Fruit fly (Drosophila melanogaster): ENCODE data around the gene Marcal1.

Marcal1 gene

DNA sequence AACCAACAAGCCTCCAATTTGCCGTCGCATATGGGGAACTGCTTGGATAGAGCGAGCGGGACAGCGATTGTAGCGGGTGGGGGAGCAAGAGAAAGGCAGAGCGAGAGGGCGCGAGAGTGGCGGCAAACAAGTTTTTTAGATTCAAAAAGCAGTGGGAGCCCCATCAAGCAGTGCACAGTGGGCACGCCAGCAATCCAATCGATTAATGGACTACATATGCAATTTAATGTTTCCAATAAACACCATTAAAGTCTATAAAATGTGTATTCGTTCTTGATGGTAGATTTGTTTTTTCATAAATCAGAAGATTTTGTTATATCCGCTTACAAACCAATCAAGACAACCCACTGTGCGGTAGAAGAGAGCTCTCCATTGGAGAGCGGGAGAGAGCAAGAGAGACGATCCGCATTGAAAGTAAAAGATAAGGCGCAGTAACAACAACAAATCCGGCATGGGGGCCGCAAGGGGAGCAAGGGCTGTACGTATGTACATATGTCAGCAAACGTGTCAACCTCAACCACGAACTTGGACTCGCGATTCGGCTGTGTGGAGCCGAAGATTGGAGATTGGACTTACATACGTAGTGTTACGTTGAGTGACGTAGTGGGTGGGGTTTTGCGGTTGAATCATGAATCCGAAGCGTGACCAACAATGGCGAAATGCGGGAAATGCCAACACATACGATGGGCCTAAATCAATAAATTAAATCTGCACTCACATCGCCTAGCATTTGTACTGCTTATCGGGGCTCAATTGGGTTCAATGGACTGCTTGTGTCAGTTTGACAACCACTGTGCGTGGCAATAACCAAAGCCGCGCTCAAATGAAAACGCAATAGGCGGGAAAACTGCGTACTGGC, 42.3 kb downstream of the Marcal1 start:
- TF ChIP-seq kay (GFP tag; ENCODE audit: borderline replicate concordance) (peak; percentile 47), CG5204 (GFP tag; optimal IDR thresholded peaks at IDR 0.05) (no peak), CG33017 (tag; optimal IDR thresholded peaks at IDR 0.05) (peak; percentile 93), CG7101 (tag; optimal IDR thresholded peaks at IDR 0.05) (peak; percentile 95), cic (GFP tag; optimal IDR thresholded peaks at IDR 0.05) (peak; percentile 95), CG1620 (GFP tag; optimal IDR thresholded peaks at IDR 0.05) (peak; percentile 92), bab1 (GFP tag; optimal IDR thresholded peaks at IDR 0.05) (peak; percentile 92), toe (GFP tag; optimal IDR thresholded peaks at IDR 0.05) (peak; percentile 51), Mnt (GFP tag; optimal IDR thresholded peaks at IDR 0.05) (peak; percentile 79), CG12768 (GFP tag; optimal IDR thresholded peaks at IDR 0.05) (peak; percentile 93), pad (GFP tag; optimal IDR thresholded peaks at IDR 0.05) (peak; percentile 95), CG11617 (GFP tag; optimal IDR thresholded peaks at IDR 0.05) (peak; percentile 94), tj (GFP tag; optimal IDR thresholded peaks at IDR 0.05) (peak; percentile 81), Crg-1 (GFP tag; optimal IDR thresholded peaks at IDR 0.05) (peak; percentile 79), Hr96 (GFP tag; optimal IDR thresholded peaks at IDR 0.05) (peak; percentile 96), CG7045 (GFP tag; optimal IDR thresholded peaks at IDR 0.05) (peak; percentile 94), CG14711 (tag; optimal IDR thresholded peaks at IDR 0.05) (peak; percentile 91), ovo (GFP tag; optimal IDR thresholded peaks at IDR 0.05) (peak; percentile 84), Clk (GFP tag; optimal IDR thresholded peaks at IDR 0.05) (peak; percentile 90), cnc (optimal IDR thresholded peaks at IDR 0.05) (no peak)

DNA sequence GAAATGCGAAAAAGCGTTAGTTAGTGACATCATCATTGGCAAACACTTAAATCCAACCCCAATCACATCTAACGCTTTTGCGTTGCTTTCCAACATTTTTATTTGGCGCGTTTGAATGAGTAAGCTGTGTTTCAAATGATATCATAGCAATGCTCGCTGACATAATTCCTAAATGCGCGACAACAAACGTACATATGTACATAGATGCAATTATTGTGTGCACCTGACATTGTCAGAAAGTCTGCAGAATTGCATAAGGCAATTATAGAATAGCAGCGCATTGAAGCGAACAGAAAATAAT, 42.9 kb downstream of the Marcal1 start:
- TF ChIP-seq CG7101 (tag; optimal IDR thresholded peaks at IDR 0.05) = no peak
- no peak for TF ChIP-seq cnc (optimal IDR thresholded peaks at IDR 0.05)
- no peak for TF ChIP-seq ovo (GFP tag; optimal IDR thresholded peaks at IDR 0.05)
- no peak for TF ChIP-seq toe (GFP tag; optimal IDR thresholded peaks at IDR 0.05)
- no peak for TF ChIP-seq kay (GFP tag; ENCODE audit: borderline replicate concordance)
- TF ChIP-seq bab1 (GFP tag; optimal IDR thresholded peaks at IDR 0.05) = no peak
- no peak for TF ChIP-seq tj (GFP tag; optimal IDR thresholded peaks at IDR 0.05)
- TF ChIP-seq pad (GFP tag; optimal IDR thresholded peaks at IDR 0.05) = no peak
- TF ChIP-seq CG5204 (GFP tag; optimal IDR thresholded peaks at IDR 0.05) = no peak
- TF ChIP-seq Mnt (GFP tag; optimal IDR thresholded peaks at IDR 0.05) = no peak
- no peak for TF ChIP-seq Crg-1 (GFP tag; optimal IDR thresholded peaks at IDR 0.05)
- no peak for TF ChIP-seq CG14711 (tag; optimal IDR thresholded peaks at IDR 0.05)

DNA sequence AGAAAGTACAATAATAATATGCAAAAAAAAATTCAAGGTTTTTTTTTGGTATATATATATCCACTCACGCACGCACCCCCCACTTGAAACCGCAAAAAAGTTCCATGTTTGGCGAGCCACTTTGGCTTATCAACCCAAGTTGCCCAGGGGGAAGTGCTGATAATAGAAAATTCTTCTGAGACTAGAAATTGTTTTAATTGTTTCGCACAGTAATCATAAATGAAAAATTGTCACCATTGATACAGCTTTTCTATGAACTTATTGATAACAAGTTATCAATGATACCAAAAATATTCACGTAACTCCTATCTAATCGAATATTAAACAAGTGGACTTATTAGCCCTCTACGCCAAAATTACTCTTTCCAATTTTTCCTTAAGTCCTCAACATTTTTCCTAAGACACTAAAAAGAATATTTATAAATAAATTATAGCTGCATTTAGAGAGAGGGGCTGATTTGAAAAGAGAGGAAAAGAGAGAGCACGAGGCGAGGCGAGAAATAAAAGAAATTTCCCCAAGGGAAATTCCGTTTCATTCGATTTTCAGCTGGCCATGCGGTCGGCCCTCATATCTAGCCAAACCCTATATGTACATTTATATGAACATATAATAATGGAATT, 43.4 kb downstream of the Marcal1 start:
- TF ChIP-seq CG33017 (tag; optimal IDR thresholded peaks at IDR 0.05) (no peak), CG7045 (GFP tag; optimal IDR thresholded peaks at IDR 0.05) (no peak), ovo (GFP tag; optimal IDR thresholded peaks at IDR 0.05) (no peak), bab1 (GFP tag; optimal IDR thresholded peaks at IDR 0.05) (no peak), CG5204 (GFP tag; optimal IDR thresholded peaks at IDR 0.05) (no peak), Clk (GFP tag; optimal IDR thresholded peaks at IDR 0.05) (no peak), CG7101 (tag; optimal IDR thresholded peaks at IDR 0.05) (no peak), CG11617 (GFP tag; optimal IDR thresholded peaks at IDR 0.05) (no peak), kay (GFP tag; ENCODE audit: borderline replicate concordance) (peak; percentile 79), cic (GFP tag; optimal IDR thresholded peaks at IDR 0.05) (peak; percentile 8), pad (GFP tag; optimal IDR thresholded peaks at IDR 0.05) (no peak)

DNA sequence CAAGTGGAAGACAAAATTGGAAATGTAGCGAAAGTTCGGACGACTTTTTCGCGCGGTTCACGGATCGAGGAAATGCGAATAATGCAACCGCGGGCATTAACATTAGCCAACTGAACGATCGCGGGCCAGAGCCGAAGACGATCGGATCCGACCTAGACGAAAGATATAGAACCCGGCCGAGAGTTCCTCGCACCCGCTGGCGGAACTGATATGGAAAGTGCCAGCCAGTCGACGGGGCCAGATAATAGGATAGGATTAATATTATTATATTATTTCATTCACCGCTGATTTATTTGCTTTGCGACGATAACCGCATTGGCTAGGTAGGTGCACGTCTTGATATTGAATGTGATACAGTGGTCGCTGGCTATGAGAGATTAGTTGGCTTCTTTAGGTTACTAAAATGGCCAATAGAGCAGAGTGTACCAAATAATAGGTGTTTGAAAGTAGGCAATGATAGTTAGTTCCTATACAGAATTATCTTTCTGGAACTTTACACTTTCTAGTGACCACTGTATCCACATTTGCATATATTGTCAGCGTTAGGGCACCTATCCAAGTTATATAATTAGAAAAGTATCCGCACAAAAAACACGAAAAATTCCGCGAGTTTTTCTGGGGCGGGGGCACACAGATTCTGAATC, 44.2 kb downstream of the Marcal1 start:
- TF ChIP-seq Hr96 (GFP tag; optimal IDR thresholded peaks at IDR 0.05) = peak; percentile 86
- TF ChIP-seq toe (GFP tag; optimal IDR thresholded peaks at IDR 0.05) = peak; percentile 90
- TF ChIP-seq CG11617 (GFP tag; optimal IDR thresholded peaks at IDR 0.05) = peak; percentile 82
- peak; percentile 84 for TF ChIP-seq CG14711 (tag; optimal IDR thresholded peaks at IDR 0.05)
- TF ChIP-seq cic (GFP tag; optimal IDR thresholded peaks at IDR 0.05) = peak; percentile 73
- peak; percentile 93 for TF ChIP-seq CG12768 (GFP tag; optimal IDR thresholded peaks at IDR 0.05)
- peak; percentile 78 for TF ChIP-seq CG5204 (GFP tag; optimal IDR thresholded peaks at IDR 0.05)
- peak; percentile 42 for TF ChIP-seq Crg-1 (GFP tag; optimal IDR thresholded peaks at IDR 0.05)
- peak; percentile 90 for TF ChIP-seq Clk (GFP tag; optimal IDR thresholded peaks at IDR 0.05)
- no peak for TF ChIP-seq kay (GFP tag; ENCODE audit: borderline replicate concordance)
- TF ChIP-seq CG1620 (GFP tag; optimal IDR thresholded peaks at IDR 0.05) = peak; percentile 74
- peak; percentile 84 for TF ChIP-seq CG7045 (GFP tag; optimal IDR thresholded peaks at IDR 0.05)
- no peak for TF ChIP-seq tj (GFP tag; optimal IDR thresholded peaks at IDR 0.05)
- no peak for TF ChIP-seq ovo (GFP tag; optimal IDR thresholded peaks at IDR 0.05)
- peak; percentile 11 for TF ChIP-seq Mnt (GFP tag; optimal IDR thresholded peaks at IDR 0.05)
- TF ChIP-seq CG33017 (tag; optimal IDR thresholded peaks at IDR 0.05) = peak; percentile 92
- peak; percentile 66 for TF ChIP-seq pad (GFP tag; optimal IDR thresholded peaks at IDR 0.05)
- TF ChIP-seq CG7101 (tag; optimal IDR thresholded peaks at IDR 0.05) = peak; percentile 93
- TF ChIP-seq cnc (optimal IDR thresholded peaks at IDR 0.05) = no peak
- peak; percentile 85 for TF ChIP-seq bab1 (GFP tag; optimal IDR thresholded peaks at IDR 0.05)

DNA sequence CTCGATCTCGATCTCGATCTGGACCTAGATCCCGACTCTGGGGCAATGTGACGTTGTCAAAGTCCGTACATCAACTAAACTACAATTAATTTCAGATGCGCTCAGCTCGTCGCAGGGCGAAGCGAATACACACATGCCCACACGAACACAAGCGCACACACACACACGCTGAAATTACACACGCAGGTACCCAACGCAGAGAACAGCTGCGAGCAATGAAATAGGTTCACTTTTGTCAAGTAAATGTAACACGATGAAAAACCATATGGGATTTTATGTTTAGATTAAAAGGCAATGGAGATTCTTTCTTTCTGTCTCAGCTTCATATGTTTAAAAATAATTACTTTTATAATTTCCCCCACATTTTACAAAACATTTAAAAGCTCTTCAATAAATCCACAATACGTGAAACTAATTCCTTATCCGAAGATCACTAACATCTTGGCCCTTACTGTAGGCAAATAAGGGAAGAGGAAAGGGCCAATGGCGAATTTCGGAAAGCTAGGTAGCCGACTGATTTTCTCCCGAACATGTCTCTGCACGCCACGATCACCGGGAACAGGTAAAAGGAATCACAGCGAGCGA, 45.1 kb downstream of the Marcal1 start:
- peak; percentile 34 for TF ChIP-seq CG1620 (GFP tag; optimal IDR thresholded peaks at IDR 0.05)
- peak; percentile 76 for TF ChIP-seq bab1 (GFP tag; optimal IDR thresholded peaks at IDR 0.05)
- peak; percentile 77 for TF ChIP-seq Hr96 (GFP tag; optimal IDR thresholded peaks at IDR 0.05)
- TF ChIP-seq CG14711 (tag; optimal IDR thresholded peaks at IDR 0.05) = peak; percentile 76
- peak; percentile 65 for TF ChIP-seq Mnt (GFP tag; optimal IDR thresholded peaks at IDR 0.05)
- TF ChIP-seq CG7045 (GFP tag; optimal IDR thresholded peaks at IDR 0.05) = peak; percentile 72
- peak; percentile 56 for TF ChIP-seq Clk (GFP tag; optimal IDR thresholded peaks at IDR 0.05)
- TF ChIP-seq CG33017 (tag; optimal IDR thresholded peaks at IDR 0.05) = peak; percentile 95
- peak; percentile 55 for TF ChIP-seq cic (GFP tag; optimal IDR thresholded peaks at IDR 0.05)
- TF ChIP-seq cnc (optimal IDR thresholded peaks at IDR 0.05) = no peak
- TF ChIP-seq CG7101 (tag; optimal IDR thresholded peaks at IDR 0.05) = peak; percentile 92
- peak; percentile 18 for TF ChIP-seq tj (GFP tag; optimal IDR thresholded peaks at IDR 0.05)
- TF ChIP-seq CG12768 (GFP tag; optimal IDR thresholded peaks at IDR 0.05) = peak; percentile 83
- TF ChIP-seq Crg-1 (GFP tag; optimal IDR thresholded peaks at IDR 0.05) = no peak
- peak; percentile 18 for TF ChIP-seq pad (GFP tag; optimal IDR thresholded peaks at IDR 0.05)
- TF ChIP-seq CG5204 (GFP tag; optimal IDR thresholded peaks at IDR 0.05) = peak; percentile 91
- peak; percentile 95 for TF ChIP-seq kay (GFP tag; ENCODE audit: borderline replicate concordance)
- TF ChIP-seq ovo (GFP tag; optimal IDR thresholded peaks at IDR 0.05) = peak; percentile 41
- peak; percentile 86 for TF ChIP-seq CG11617 (GFP tag; optimal IDR thresholded peaks at IDR 0.05)
- peak; percentile 80 for TF ChIP-seq toe (GFP tag; optimal IDR thresholded peaks at IDR 0.05)

Data from whole organism, adult.